Fruit fly (Drosophila melanogaster) whole organism, embryonic: ENCODE results near the gene Trl.

Experiments
- Ada2b ChIP-seq: fragments of 200-800 bp; sonication (Bioruptor generic); IDR thresholded peaks from 2 replicates; pipeline ENCODE4 v1.3.6; 2022; ENCODE audit warnings: missing biosample characterization, missing genetic modification characterization
- Atf-2 ChIP-seq: fragments of 200-800 bp; sonication (Bioruptor generic); optimal IDR thresholded peaks from 2 replicates; lab custom pipeline; 2016; ENCODE audit warnings: missing biosample characterization, missing genetic modification characterization
- C15 ChIP-seq: fragments of 200-800 bp; sonication (Bioruptor generic); IDR thresholded peaks from 3 replicates; pipeline ENCODE4 v1.3.6; 2022; ENCODE audit warnings: missing biosample characterization, missing genetic modification characterization
- CG11085 ChIP-seq: fragments of 200-800 bp; sonication (Bioruptor generic); IDR thresholded peaks from 2 replicates; pipeline ENCODE4 v1.3.6; 2022; ENCODE audit warnings: missing biosample characterization, missing genetic modification characterization
- CG12071 ChIP-seq: fragments of 200-800 bp; sonication (Bioruptor generic); optimal IDR thresholded peaks from 3 replicates; lab custom pipeline; 2018; ENCODE audit warnings: missing biosample characterization, mild to moderate bottlenecking, missing genetic modification characterization
- CG12236 ChIP-seq: fragments of 200-800 bp; sonication (Bioruptor generic); optimal IDR thresholded peaks from 2 replicates; lab custom pipeline; 2016; ENCODE audit warnings: missing biosample characterization, missing genetic modification characterization
- CG12391 ChIP-seq: fragments of 200-800 bp; sonication (Bioruptor generic); optimal IDR thresholded peaks from 3 replicates; lab custom pipeline; 2018; ENCODE audit warnings: missing biosample characterization, mild to moderate bottlenecking, missing genetic modification characterization, moderate library complexity
- CG14441 ChIP-seq: fragments of 200-800 bp; sonication (Bioruptor generic); IDR thresholded peaks from 2 replicates; pipeline ENCODE4 v1.3.6; 2022; ENCODE audit warnings: missing biosample characterization, missing genetic modification characterization
- CG14667 ChIP-seq: fragments of 200-800 bp; sonication (Bioruptor generic); IDR thresholded peaks from 2 replicates; pipeline ENCODE4 v1.3.6; 2022; ENCODE audit warnings: missing biosample characterization, missing genetic modification characterization
- CG15269 ChIP-seq: fragments of 200-800 bp; sonication (Bioruptor generic); optimal IDR thresholded peaks from 2 replicates; lab custom pipeline; 2018; ENCODE audit warnings: missing biosample characterization, mild to moderate bottlenecking, missing genetic modification characterization, moderate library complexity
- CG1832 ChIP-seq: fragments of 200-800 bp; sonication (Bioruptor generic); optimal IDR thresholded peaks from 2 replicates; lab custom pipeline; 2017; ENCODE audit warnings: missing biosample characterization, mild to moderate bottlenecking, missing genetic modification characterization, inconsistent platforms
- CG18619 ChIP-seq: fragments of 200-800 bp; sonication (Bioruptor generic); optimal IDR thresholded peaks from 3 replicates; lab custom pipeline; 2017; ENCODE audit warnings: missing biosample characterization, mild to moderate bottlenecking, missing genetic modification characterization
- CG2129 ChIP-seq: fragments of 200-800 bp; sonication (Bioruptor generic); IDR thresholded peaks from 2 replicates; pipeline ENCODE4 v1.3.6; 2022; ENCODE audit warnings: missing biosample characterization, missing genetic modification characterization; ENCODE audit not compliant: partially characterized antibody
- CG2678 ChIP-seq: fragments of 200-800 bp; sonication (Bioruptor generic); optimal IDR thresholded peaks from 3 replicates; lab custom pipeline; 2019; ENCODE audit warnings: missing biosample characterization, mild to moderate bottlenecking, missing genetic modification characterization, moderate library complexity
- CG2889 ChIP-seq: fragments of 200-800 bp; sonication (Bioruptor generic); IDR thresholded peaks from 3 replicates; pipeline ENCODE4 v1.3.6; 2022; ENCODE audit warnings: missing biosample characterization, missing genetic modification characterization
- CG31441 ChIP-seq: fragments of 200-800 bp; sonication (Bioruptor generic); IDR thresholded peaks from 2 replicates; pipeline ENCODE4 v1.3.6; 2022; ENCODE audit warnings: missing biosample characterization, missing genetic modification characterization
- CG4360 ChIP-seq: fragments of 200-800 bp; sonication (Bioruptor generic); IDR thresholded peaks from 2 replicates; pipeline ENCODE4 v1.3.6; 2022; ENCODE audit warnings: missing biosample characterization, missing genetic modification characterization
- CG43689 ChIP-seq: fragments of 200-800 bp; sonication (Bioruptor generic); IDR thresholded peaks from 2 replicates; pipeline ENCODE4 v1.3.6; 2022; ENCODE audit warnings: missing biosample characterization, missing genetic modification characterization
- CG4424 ChIP-seq: fragments of 200-800 bp; sonication (Bioruptor generic); optimal IDR thresholded peaks from 3 replicates; lab custom pipeline; 2016; ENCODE audit warnings: missing biosample characterization, missing genetic modification characterization
- CG8281 ChIP-seq: fragments of 200-800 bp; sonication (Bioruptor generic); optimal IDR thresholded peaks from 2 replicates; lab custom pipeline; 2018; ENCODE audit warnings: missing biosample characterization, mild to moderate bottlenecking, missing genetic modification characterization, moderate library complexity
- CG8359 ChIP-seq: fragments of 200-800 bp; sonication (Bioruptor generic); optimal IDR thresholded peaks from 2 replicates; lab custom pipeline; 2017; ENCODE audit warnings: missing biosample characterization, mild to moderate bottlenecking, missing genetic modification characterization, borderline replicate concordance
- Dbx ChIP-seq: fragments of 200-800 bp; sonication (Bioruptor generic); IDR thresholded peaks from 3 replicates; pipeline ENCODE4 v1.3.6; 2022; ENCODE audit warnings: missing biosample characterization, missing genetic modification characterization
- Hey ChIP-seq: fragments of 200-800 bp; sonication (Bioruptor generic); optimal IDR thresholded peaks from 3 replicates; lab custom pipeline; 2018; ENCODE audit warnings: missing biosample characterization, mild to moderate bottlenecking, missing genetic modification characterization
- Kr ChIP-seq: fragments of 200-800 bp; sonication (Bioruptor generic); optimal IDR thresholded peaks from 2 replicates; lab custom pipeline; 2017; ENCODE audit warnings: missing biosample characterization, mild to moderate bottlenecking, missing genetic modification characterization
- Myb ChIP-seq: fragments of 200-800 bp; sonication (Bioruptor generic); optimal IDR thresholded peaks from 2 replicates; lab custom pipeline; 2016; ENCODE audit warnings: missing biosample characterization, missing genetic modification characterization
- Pdp1 ChIP-seq, 2 experiments: fragments of 200-800 bp; sonication (Bioruptor generic); optimal IDR thresholded peaks; 3 replicates each; lab custom pipeline; 2016; ENCODE audit warnings: missing biosample characterization in 2 of 2, missing genetic modification characterization in 2 of 2, mild to moderate bottlenecking in 1 of 2, moderate library complexity in 1 of 2
- Xrp1 ChIP-seq: fragments of 200-800 bp; sonication (Bioruptor generic); IDR thresholded peaks from 2 replicates; pipeline ENCODE4 v1.3.6; 2022; ENCODE audit warnings: missing biosample characterization, missing genetic modification characterization
- al ChIP-seq: fragments of 200-800 bp; sonication (Bioruptor generic); IDR thresholded peaks from 2 replicates; pipeline ENCODE4 v1.3.6; 2022; ENCODE audit warnings: missing biosample characterization, missing genetic modification characterization
- ap ChIP-seq: fragments of 200-800 bp; sonication (Bioruptor generic); IDR thresholded peaks from 2 replicates; pipeline ENCODE4 v1.3.6; 2022; ENCODE audit warnings: missing biosample characterization, missing genetic modification characterization
- ash1 ChIP-seq: fragments of 200-800 bp; sonication (Bioruptor generic); optimal IDR thresholded peaks from 2 replicates; lab custom pipeline; 2018; ENCODE audit warnings: missing biosample characterization, mild to moderate bottlenecking, missing genetic modification characterization
- corto ChIP-seq: fragments of 200-800 bp; sonication (Bioruptor generic); optimal IDR thresholded peaks from 2 replicates; lab custom pipeline; 2016; ENCODE audit warnings: missing biosample characterization, mild to moderate bottlenecking, missing genetic modification characterization, moderate library complexity
- danr ChIP-seq: fragments of 200-800 bp; sonication (Bioruptor generic); IDR thresholded peaks from 2 replicates; pipeline ENCODE4 v1.3.6; 2022; ENCODE audit warnings: missing biosample characterization, missing genetic modification characterization
- dm ChIP-seq: fragments of 200-800 bp; sonication (Bioruptor generic); optimal IDR thresholded peaks from 3 replicates; lab custom pipeline; 2016; ENCODE audit warnings: missing biosample characterization, missing genetic modification characterization
- esg ChIP-seq: fragments of 200-800 bp; sonication (Bioruptor generic); conservative IDR thresholded peaks from 2 replicates; pipeline ENCODE4 v1.3.6; 2022; ENCODE audit warnings: missing biosample characterization, missing genetic modification characterization
- exex ChIP-seq: fragments of 200-800 bp; sonication (Bioruptor generic); optimal IDR thresholded peaks from 4 replicates; lab custom pipeline; 2018; ENCODE audit warnings: missing biosample characterization, mild to moderate bottlenecking, missing genetic modification characterization, moderate library complexity
- grn ChIP-seq: fragments of 200-800 bp; sonication (Bioruptor generic); optimal IDR thresholded peaks from 3 replicates; lab custom pipeline; 2017; ENCODE audit warnings: missing biosample characterization, missing genetic modification characterization
- jigr1 ChIP-seq: fragments of 200-800 bp; sonication (Bioruptor generic); IDR thresholded peaks from 3 replicates; pipeline ENCODE4 v1.3.6; 2022; ENCODE audit warnings: missing biosample characterization, missing genetic modification characterization
- lmd ChIP-seq: fragments of 200-800 bp; sonication (Bioruptor generic); IDR thresholded peaks from 2 replicates; pipeline ENCODE4 v1.3.6; 2022; ENCODE audit warnings: missing biosample characterization, missing genetic modification characterization
- mam ChIP-seq: fragments of 200-800 bp; sonication (Bioruptor generic); optimal IDR thresholded peaks from 3 replicates; lab custom pipeline; 2016; ENCODE audit warnings: missing biosample characterization, missing genetic modification characterization
- mirr ChIP-seq: fragments of 200-800 bp; sonication (Bioruptor generic); optimal IDR thresholded peaks from 3 replicates; lab custom pipeline; 2018; ENCODE audit warnings: missing biosample characterization, mild to moderate bottlenecking, missing genetic modification characterization
- sens ChIP-seq: fragments of 200-800 bp; sonication (Bioruptor generic); peaks from one replicate; lab custom pipeline; 2016; ENCODE audit warnings: missing biosample characterization, missing genetic modification characterization
- shn ChIP-seq: fragments of 200-800 bp; sonication (Bioruptor generic); optimal IDR thresholded peaks from 3 replicates; lab custom pipeline; 2016; ENCODE audit warnings: missing biosample characterization, missing genetic modification characterization
- ssp ChIP-seq: fragments of 200-800 bp; sonication (Bioruptor generic); IDR thresholded peaks from 2 replicates; pipeline ENCODE4 v1.3.6; 2022; ENCODE audit warnings: missing biosample characterization, missing genetic modification characterization
- stwl ChIP-seq: fragments of 200-800 bp; sonication (Bioruptor generic); optimal IDR thresholded peaks from 3 replicates; lab custom pipeline; 2018; ENCODE audit warnings: missing biosample characterization, mild to moderate bottlenecking, missing genetic modification characterization, moderate library complexity
- tgo ChIP-seq: fragments of 200-800 bp; sonication (Bioruptor generic); IDR thresholded peaks from 3 replicates; pipeline ENCODE4 v1.3.6; 2022; ENCODE audit warnings: missing biosample characterization, missing genetic modification characterization
- tin ChIP-seq: fragments of 200-800 bp; sonication (Bioruptor generic); optimal IDR thresholded peaks from 3 replicates; lab custom pipeline; 2016; ENCODE audit warnings: missing biosample characterization, missing genetic modification characterization
- tll ChIP-seq, 2 experiments: fragments of 200-800 bp in 1 of 2; fragments of >200 bp in 1 of 2; sonication (Bioruptor generic) in 1 of 2; optimal IDR thresholded peaks; 2 replicates each; lab custom pipeline; 2017 to 2019; ENCODE audit warnings: missing biosample characterization in 2 of 2, missing genetic modification characterization in 2 of 2, mild to moderate bottlenecking in 1 of 2, moderate library complexity in 1 of 2
- twi ChIP-seq: fragments of 200-800 bp; optimal IDR thresholded peaks from 2 replicates; lab custom pipeline; 2019; ENCODE audit warnings: missing biosample characterization, mild to moderate bottlenecking, missing genetic modification characterization, moderate library complexity
- zen2 ChIP-seq: fragments of 200-800 bp; sonication (Bioruptor generic); IDR thresholded peaks from 3 replicates; pipeline ENCODE4 v1.3.6; 2022; ENCODE audit warnings: missing biosample characterization, missing genetic modification characterization; ENCODE audit not compliant: partially characterized antibody

Trl gene

dm6 chr3L:14712799-14713198 lies 48.0 kb downstream of the Trl start (continued):
- no peak for TF ChIP-seq CG2889 (GFP tag; lab: Robert Waterston, UW)
- no peak for TF ChIP-seq tll (GFP tag; optimal IDR thresholded peaks at IDR 0.05; lab: Kevin White, UChicago)
- TF ChIP-seq CG12236 (GFP tag; lab: Kevin White, UChicago) = no peak
- TF ChIP-seq grn (GFP tag; lab: Kevin White, UChicago) = peak; percentile 44
- TF ChIP-seq CG1832 (GFP tag; lab: Kevin White, UChicago) = no peak
- TF ChIP-seq CG8359 = no peak
- TF ChIP-seq CG8281 (tag; lab: Kevin White, UChicago) = no peak
- no peak for TF ChIP-seq CG31441
- no peak for TF ChIP-seq stwl (tag; lab: Kevin White, UChicago)
- TF ChIP-seq CG15269 = no peak
- TF ChIP-seq CG18619 (GFP tag; lab: Kevin White, UChicago) = no peak
- no peak for TF ChIP-seq corto (GFP tag; lab: Kevin White, UChicago)
- TF ChIP-seq jigr1 (GFP tag; lab: Robert Waterston, UW) = no peak
- TF ChIP-seq Kr (GFP tag; lab: Kevin White, UChicago) = no peak
- TF ChIP-seq CG2678 (tag; lab: Kevin White, UChicago) = peak; percentile 7
- TF ChIP-seq CG4360 (GFP tag; lab: Robert Waterston, UW) = no peak
- no peak for TF ChIP-seq danr (GFP tag; lab: Robert Waterston, UW)
- no peak for TF ChIP-seq Dbx (GFP tag; lab: Robert Waterston, UW)
- peak in 1 of 2 experiments; percentile 39 for TF ChIP-seq Pdp1 (GFP tag; optimal IDR thresholded peaks at IDR 0.05; lab: Kevin White, UChicago)
- no peak for TF ChIP-seq ssp (GFP tag; lab: Robert Waterston, UW)
- no peak for TF ChIP-seq CG43689
- TF ChIP-seq exex (tag; lab: Kevin White, UChicago) = peak; percentile 89
- peak; percentile 0 for TF ChIP-seq sens
- no peak for TF ChIP-seq tgo (GFP tag; lab: Robert Waterston, UW)
- TF ChIP-seq tin (GFP tag; lab: Kevin White, UChicago) = no peak
- TF ChIP-seq shn (GFP tag; lab: Kevin White, UChicago) = no peak
- TF ChIP-seq Xrp1 = no peak
- TF ChIP-seq dm (GFP tag; lab: Kevin White, UChicago) = no peak
- TF ChIP-seq al = no peak
- no peak for TF ChIP-seq Ada2b (GFP tag; lab: Robert Waterston, UW)
- TF ChIP-seq esg (GFP tag; lab: Robert Waterston, UW) = no peak
- TF ChIP-seq ap (GFP tag; lab: Robert Waterston, UW) = no peak
- no peak for TF ChIP-seq CG14667 (GFP tag; lab: Robert Waterston, UW)
- no peak for TF ChIP-seq ash1 (GFP tag; lab: Kevin White, UChicago)
- peak; percentile 3 for TF ChIP-seq CG12071 (GFP tag; lab: Kevin White, UChicago)
- TF ChIP-seq CG4424 (GFP tag; lab: Kevin White, UChicago) = no peak
- peak; percentile 53 for TF ChIP-seq Hey (tag; lab: Kevin White, UChicago)
- TF ChIP-seq twi (tag; lab: Kevin White, UChicago) = no peak
- no peak for TF ChIP-seq Myb (GFP tag; lab: Kevin White, UChicago)
- TF ChIP-seq mirr (GFP tag; lab: Kevin White, UChicago) = peak; percentile 43
- no peak for TF ChIP-seq mam
- no peak for TF ChIP-seq C15 (GFP tag; lab: Robert Waterston, UW)
- no peak for TF ChIP-seq Atf-2
- TF ChIP-seq zen2 = no peak
- no peak for TF ChIP-seq lmd (GFP tag; lab: Robert Waterston, UW)
- no peak for TF ChIP-seq CG11085 (GFP tag; lab: Robert Waterston, UW)
- no peak for TF ChIP-seq CG2129
- no peak for TF ChIP-seq CG12391 (tag; lab: Kevin White, UChicago)
- no peak for TF ChIP-seq CG14441 (GFP tag; lab: Robert Waterston, UW)
